Fruit fly (Drosophila melanogaster): ENCODE results near the gene CG13806.

dm6 chr3L:2262515-2262944 is 3.7 kb upstream of the CG13806 start, which contains the start of the genes oxt and CG13807:
- TF ChIP-seq CG4496 (GFP tag; IDR thresholded peaks at IDR 0.05) (peak; percentile 94), CG34367 (tag; optimal IDR thresholded peaks at IDR 0.05) (peak; percentile 76), fd96Ca (GFP tag; IDR thresholded peaks at IDR 0.05) (peak; percentile 92)
